Fruit fly (Drosophila melanogaster): ENCODE results near the gene p.

The p gene

DNA sequence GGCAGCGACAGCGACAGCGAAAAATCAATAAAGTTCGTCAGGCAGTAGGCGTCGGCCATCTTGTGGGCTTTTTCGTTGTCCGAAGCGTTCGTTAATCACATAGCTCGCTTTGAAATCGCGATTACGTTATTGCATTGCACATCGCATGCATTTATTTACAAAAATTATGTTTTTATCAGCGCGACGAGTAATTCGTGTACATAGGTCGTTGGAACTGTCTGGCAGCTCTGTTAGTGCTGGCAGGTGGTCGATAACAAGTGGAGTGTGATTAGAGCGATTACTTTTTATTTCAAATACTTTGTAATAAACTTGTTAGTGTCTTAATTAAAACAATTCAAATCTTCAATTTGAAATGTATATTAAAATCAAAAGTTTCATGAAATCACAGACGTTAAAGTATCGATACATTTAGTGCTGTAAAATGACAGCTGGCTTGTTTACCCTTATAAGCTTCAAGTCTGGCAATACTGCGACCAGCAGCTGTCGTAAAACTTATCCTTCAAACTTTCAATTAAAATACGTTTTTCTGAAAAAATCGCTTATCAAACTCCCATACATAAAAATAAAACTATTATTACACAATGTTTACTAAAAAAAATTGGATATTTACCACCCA is 6.7 kb downstream of the p start, which contains the start of gene CG8032 (continued):
- TF ChIP-seq Ets65A (GFP tag) = peak; percentile 94
- TF ChIP-seq zen2 (GFP tag; IDR thresholded peaks at IDR 0.05; ENCODE audit: partially characterized antibody) = 0 out of 3 replicates have a peak, but pooled peaks have one; percentile 31
- TF ChIP-seq HLH4C (GFP tag; IDR thresholded peaks at IDR 0.05; ENCODE audit: partially characterized antibody) = peak; percentile 59; the same call in 2 of the 3 replicates
- no peak for TF ChIP-seq B-H1 (GFP tag; IDR thresholded peaks at IDR 0.05)
- TF ChIP-seq BEAF-32 (GFP tag; optimal IDR thresholded peaks at IDR 0.05) = peak; percentile 81
- peak; percentile 37 for TF ChIP-seq ftz-f1 (GFP tag; optimal IDR thresholded peaks at IDR 0.05)
- TF ChIP-seq crol (GFP tag; IDR thresholded peaks at IDR 0.05) = no peak
- TF ChIP-seq insv (GFP tag; optimal IDR thresholded peaks at IDR 0.05) = peak in 1 of 2 experiments; percentile 12
- no peak for TF ChIP-seq CG1529 (GFP tag; optimal IDR thresholded peaks at IDR 0.05)
- TF ChIP-seq pb (GFP tag; optimal IDR thresholded peaks at IDR 0.05) = no peak
- no peak for TF ChIP-seq Gsc (GFP tag; IDR thresholded peaks at IDR 0.05)
- peak; percentile 39; the same call in 1 of the 2 replicates for TF ChIP-seq Atf6 (GFP tag; IDR thresholded peaks at IDR 0.05)
- TF ChIP-seq gsb (GFP tag; IDR thresholded peaks at IDR 0.05) = no peak
- TF ChIP-seq gro (GFP tag; optimal IDR thresholded peaks at IDR 0.05) = peak; percentile 42
- peak; percentile 62 for TF ChIP-seq row (GFP tag; IDR thresholded peaks at IDR 0.05)
- peak; percentile 53; the same call in 2 of the 3 replicates for TF ChIP-seq ase (GFP tag; IDR thresholded peaks at IDR 0.05)
- no peak for TF ChIP-seq CG8089 (GFP tag; optimal IDR thresholded peaks at IDR 0.05)
- peak; percentile 21 for TF ChIP-seq chn (GFP tag; optimal IDR thresholded peaks at IDR 0.05)
- no peak for TF ChIP-seq gce (GFP tag; IDR thresholded peaks at IDR 0.05)
- peak; percentile 48 for TF ChIP-seq Sox102F (GFP tag; optimal IDR thresholded peaks at IDR 0.05)
- TF ChIP-seq Lpt (GFP tag; optimal IDR thresholded peaks at IDR 0.05) = no peak
- peak; percentile 37 for TF ChIP-seq zen (tag; optimal IDR thresholded peaks at IDR 0.05)
- TF ChIP-seq Scr (GFP tag; IDR thresholded peaks at IDR 0.05; ENCODE audit: partially characterized antibody) = peak; percentile 77
- TF ChIP-seq CG34376 (GFP tag; optimal IDR thresholded peaks at IDR 0.05) = peak; percentile 30
- TF ChIP-seq CG15073 (GFP tag; optimal IDR thresholded peaks at IDR 0.05) = no peak
- TF ChIP-seq CG12299 (tag; optimal IDR thresholded peaks at IDR 0.05) = no peak
- TF ChIP-seq Drgx (GFP tag; IDR thresholded peaks at IDR 0.05) = no peak
- no peak for TF ChIP-seq wdn (GFP tag; IDR thresholded peaks at IDR 0.05)
- peak; percentile 30 for TF ChIP-seq PHDP (tag; optimal IDR thresholded peaks at IDR 0.05)
- peak; percentile 2 for TF ChIP-seq CG1647 (GFP tag; optimal IDR thresholded peaks at IDR 0.05)
- no peak for TF ChIP-seq danr (GFP tag; IDR thresholded peaks at IDR 0.05)
- TF ChIP-seq bab2 (GFP tag; optimal IDR thresholded peaks at IDR 0.05) = peak; percentile 68
- no peak for TF ChIP-seq Dek (tag; optimal IDR thresholded peaks at IDR 0.05)
- TF ChIP-seq CG12155 (GFP tag; optimal IDR thresholded peaks at IDR 0.05) = peak; percentile 76
- no peak for TF ChIP-seq CG8359 (GFP tag; optimal IDR thresholded peaks at IDR 0.05; ENCODE audit: borderline replicate concordance)
- TF ChIP-seq CG14860 (GFP tag; IDR thresholded peaks at IDR 0.05; ENCODE audit: partially characterized antibody) = peak; percentile 51; the same call in 1 of the 3 replicates
- peak; percentile 60 for TF ChIP-seq CG16863 (GFP tag; optimal IDR thresholded peaks at IDR 0.05)
- TF ChIP-seq nau (GFP tag; optimal IDR thresholded peaks at IDR 0.05) = peak; percentile 7
- no peak for TF ChIP-seq CG12219 (GFP tag; optimal IDR thresholded peaks at IDR 0.05)
- no peak for TF ChIP-seq en (GFP tag; optimal IDR thresholded peaks at IDR 0.05)
- no peak for TF ChIP-seq fd102C (GFP tag; optimal IDR thresholded peaks at IDR 0.05)
- TF ChIP-seq ap (GFP tag; IDR thresholded peaks at IDR 0.05) = no peak
- no peak for TF ChIP-seq schlank (tag; optimal IDR thresholded peaks at IDR 0.05)
- no peak for TF ChIP-seq CrebB (tag; optimal IDR thresholded peaks at IDR 0.05)
- TF ChIP-seq CG16813 (GFP tag; IDR thresholded peaks at IDR 0.05; ENCODE audit: partially characterized antibody) = peak; percentile 69
- TF ChIP-seq CG11723 (GFP tag; optimal IDR thresholded peaks at IDR 0.05) = no peak
- TF ChIP-seq nerfin-1 (tag; optimal IDR thresholded peaks at IDR 0.05) = peak; percentile 17
- TF ChIP-seq Lim3 (GFP tag; IDR thresholded peaks at IDR 0.05) = no peak
- no peak for TF ChIP-seq dan (GFP tag; IDR thresholded peaks at IDR 0.05)
- TF ChIP-seq CG9609 (GFP tag; optimal IDR thresholded peaks at IDR 0.05) = no peak

Measured in whole organism, embryonic.